Worm (Caenorhabditis elegans) whole organism, L4 larva: ENCODE results near the gene cest-25.

Source experiments
- hlh-11 ChIP-seq: fragments of 200-800 bp; sonication (Bioruptor generic); optimal IDR thresholded peaks from 2 replicates; lab custom pipeline; 2018; ENCODE audit warnings: mild to moderate bottlenecking, missing genetic modification characterization, missing compliant biosample characterization
- mdt-29 ChIP-seq: fragments of 200-800 bp; sonication (Bioruptor generic); IDR thresholded peaks from 2 replicates; pipeline ENCODE4 v1.3.6; 2022; ENCODE audit warnings: missing genetic modification reagents, missing genetic modification characterization, missing compliant biosample characterization
- nhr-25 ChIP-seq: sonication (generic microtip); optimal IDR thresholded peaks from 2 replicates; lab custom pipeline; 2017; ENCODE audit warnings: missing genetic modification characterization, mild to moderate bottlenecking, missing compliant biosample characterization, antibody characterized with exemption, moderate library complexity, borderline replicate concordance; ENCODE audit not compliant: insufficient read depth
- skn-1 ChIP-seq: fragments of 150-350 bp; optimal IDR thresholded peaks from 2 replicates; lab custom pipeline; 2014; ENCODE audit warnings: missing biosample characterization, missing genetic modification characterization
- ztf-11 ChIP-seq: fragments of 150-350 bp; optimal IDR thresholded peaks from 2 replicates; lab custom pipeline; 2014; ENCODE audit warnings: missing biosample characterization, missing genetic modification characterization

- TF ChIP-seq nhr-25 (tag; lab: Kevin White, UChicago) (no peak), hlh-11 (tag; lab: Kevin White, UChicago) (no peak), ztf-11 (tag; lab: Kevin White, UChicago) (no peak), skn-1 (tag; lab: Kevin White, UChicago) (no peak), mdt-29 (GFP tag; lab: Robert Waterston, UW) (no peak)
Measured at ce11 chrIII:2700637-2701036, 38.7 kb downstream of the cest-25 start, which contains the start of gene set-27.
